Fruit fly (Drosophila melanogaster): ENCODE data around the gene CAH5.

The CAH5 gene

dm6 chr3R:31218997-31219992 lies 43.1 kb upstream of the CAH5 start, which contains the start of gene ATPsynC (continued):
- TF ChIP-seq CG30020 (tag; optimal IDR thresholded peaks at IDR 0.05): peak; percentile 91
- TF ChIP-seq CG12071 (GFP tag; optimal IDR thresholded peaks at IDR 0.05): peak; percentile 57
- TF ChIP-seq CG15601 (tag; optimal IDR thresholded peaks at IDR 0.05): peak; percentile 73
- TF ChIP-seq CG43689 (GFP tag; IDR thresholded peaks at IDR 0.05): no peak
- peak; percentile 51 for TF ChIP-seq CG15479 (GFP tag; optimal IDR thresholded peaks at IDR 0.05)
- TF ChIP-seq CG8924 (tag; optimal IDR thresholded peaks at IDR 0.05): peak; percentile 48
- peak; percentile 73 for TF ChIP-seq cwo (GFP tag; optimal IDR thresholded peaks at IDR 0.05)
- TF ChIP-seq Ets97D (GFP tag; optimal IDR thresholded peaks at IDR 0.05): peak; percentile 94
- TF ChIP-seq CG1792 (GFP tag; optimal IDR thresholded peaks at IDR 0.05): no peak
- TF ChIP-seq CG11695 (GFP tag; IDR thresholded peaks at IDR 0.05): no peak
- TF ChIP-seq dm (GFP tag; optimal IDR thresholded peaks at IDR 0.05): peak; percentile 39
- TF ChIP-seq CG31388 (GFP tag; optimal IDR thresholded peaks at IDR 0.05): no peak
- peak; percentile 61 for TF ChIP-seq Dek (tag; optimal IDR thresholded peaks at IDR 0.05)
- TF ChIP-seq mirr (GFP tag; optimal IDR thresholded peaks at IDR 0.05): peak; percentile 50

DNA sequence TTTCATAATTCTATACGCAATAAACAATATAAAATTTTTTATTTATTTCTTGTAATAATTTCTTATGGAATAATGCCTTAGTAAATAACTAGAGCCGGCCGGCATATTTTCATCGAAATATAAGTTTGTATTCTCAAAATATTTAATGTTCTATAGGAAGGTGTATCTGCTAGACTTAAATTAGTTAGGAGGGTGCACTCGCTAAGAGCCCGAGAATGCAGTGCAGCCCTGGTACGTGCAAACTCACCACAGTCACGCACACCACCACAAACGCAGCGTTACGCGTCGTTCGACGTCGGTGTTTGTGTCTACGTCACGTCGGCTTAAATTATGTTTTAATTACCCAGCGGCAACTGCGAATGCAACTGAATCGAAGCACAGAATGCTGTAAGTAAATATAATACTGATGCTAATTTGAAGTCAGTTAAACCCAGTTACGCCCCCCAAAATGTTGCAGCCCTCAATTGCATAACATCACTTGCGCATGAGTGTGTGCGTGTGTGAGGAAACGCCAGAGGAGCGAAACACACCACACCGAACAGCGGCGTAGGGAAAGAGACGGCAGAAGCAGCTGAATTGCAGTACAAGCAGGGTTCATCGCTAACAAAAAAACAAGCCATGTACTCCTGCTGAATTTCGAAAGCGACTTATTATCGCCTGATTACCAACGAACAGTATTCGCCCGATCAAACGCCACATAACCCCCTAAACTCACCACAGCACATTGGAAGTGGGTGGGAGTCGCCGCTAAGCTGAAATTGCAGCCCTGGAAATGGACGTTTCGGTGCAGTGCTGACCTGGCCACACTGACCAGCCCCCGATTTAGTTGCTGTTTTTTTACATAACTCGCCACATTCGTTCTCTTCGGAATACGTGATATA lies 41.7 kb upstream of the CAH5 start, which contains the start of gene CG12054:
TSS of gene CG12054 (plus strand) at position 247 of the 881 bp plus-strand sequence.
- TF ChIP-seq inv (GFP tag; IDR thresholded peaks at IDR 0.05; ENCODE audit: partially characterized antibody) (no peak), Gug (GFP tag; IDR thresholded peaks at IDR 0.05) (peak; percentile 3; the same call in 1 of the 4 replicates), CG17361 (GFP tag; IDR thresholded peaks at IDR 0.05) (no peak), CG12744 (GFP tag; optimal IDR thresholded peaks at IDR 0.05) (no peak), CG33213 (GFP tag; optimal IDR thresholded peaks at IDR 0.05) (peak; percentile 26), CG15514 (GFP tag; optimal IDR thresholded peaks at IDR 0.05) (peak; percentile 59), HmgZ (tag; optimal IDR thresholded peaks at IDR 0.05) (peak; percentile 47), CG7928 (GFP tag; optimal IDR thresholded peaks at IDR 0.05) (peak; percentile 96), CG8478 (optimal IDR thresholded peaks at IDR 0.05) (peak; percentile 90), sima (GFP tag; optimal IDR thresholded peaks at IDR 0.05) (no peak), wor (GFP tag; IDR thresholded peaks at IDR 0.05) (no peak), CG11456 (GFP tag; IDR thresholded peaks at IDR 0.05) (no peak), CTCF (GFP tag; optimal IDR thresholded peaks at IDR 0.05) (peak; percentile 60), BEAF-32 (GFP tag; optimal IDR thresholded peaks at IDR 0.05) (peak; percentile 50), CG18476 (GFP tag; optimal IDR thresholded peaks at IDR 0.05) (no peak), rib (GFP tag; IDR thresholded peaks at IDR 0.05) (no peak), CG6791 (GFP tag; IDR thresholded peaks at IDR 0.05; ENCODE audit: partially characterized antibody) (no peak), CG12769 (tag; optimal IDR thresholded peaks at IDR 0.05) (peak; percentile 9), CG9609 (GFP tag; optimal IDR thresholded peaks at IDR 0.05) (peak; percentile 16), chn (GFP tag; optimal IDR thresholded peaks at IDR 0.05) (no peak), Hr51 (GFP tag; optimal IDR thresholded peaks at IDR 0.05) (peak in 1 of 2 experiments; percentile 22), CG2129 (GFP tag; IDR thresholded peaks at IDR 0.05; ENCODE audit: partially characterized antibody) (no peak), sd (tag; optimal IDR thresholded peaks at IDR 0.05) (peak; percentile 59), YL-1 (GFP tag; optimal IDR thresholded peaks at IDR 0.05) (peak; percentile 99), pita (GFP tag; optimal IDR thresholded peaks at IDR 0.05) (peak; percentile 54), Pdp1 (GFP tag; optimal IDR thresholded peaks at IDR 0.05) (peak in 1 of 2 experiments; percentile 100), CG17186 (GFP tag; optimal IDR thresholded peaks at IDR 0.05) (peak; percentile 9), CG2712 (tag; optimal IDR thresholded peaks at IDR 0.05) (peak; percentile 1), CG12155 (GFP tag; optimal IDR thresholded peaks at IDR 0.05) (peak; percentile 48), Poxn (GFP tag; IDR thresholded peaks at IDR 0.05) (no peak), Dp (GFP tag; optimal IDR thresholded peaks at IDR 0.05) (peak; percentile 1), Abd-B (GFP tag; optimal IDR thresholded peaks at IDR 0.05) (peak; percentile 59)
